Worm (Caenorhabditis elegans) whole organism, L1 larva: ENCODE measurements around the gene fzy-1.
A peak's percentile ranks its signal among the peaks of the same experiment; 100 is the strongest.

Experiments
- alr-1 ChIP-seq: fragments of 200-800 bp; sonication (Bioruptor generic); optimal IDR thresholded peaks from 2 replicates; lab custom pipeline; 2018; ENCODE audit warnings: borderline replicate concordance, mild to moderate bottlenecking, missing genetic modification characterization, missing compliant biosample characterization
- blmp-1 ChIP-seq: fragments of 150-350 bp; optimal IDR thresholded peaks from 2 replicates; lab custom pipeline; 2014; ENCODE audit warnings: missing biosample characterization, missing genetic modification characterization
- ces-1 ChIP-seq: fragments of 150-350 bp; optimal IDR thresholded peaks from 2 replicates; lab custom pipeline; 2014; ENCODE audit warnings: missing biosample characterization, missing genetic modification reagents, missing genetic modification characterization
- dpl-1 ChIP-seq, 3 experiments: fragments of 150-350 bp in 2 of 3; sonication (generic microtip) in 1 of 3; optimal IDR thresholded peaks; 2 replicates each; lab custom pipeline; 2014 to 2017; ENCODE audit warnings: missing biosample characterization in 3 of 3, missing genetic modification characterization in 3 of 3, missing genetic modification reagents in 3 of 3
- dsc-1 ChIP-seq: sonication (generic microtip); optimal IDR thresholded peaks from 2 replicates; lab custom pipeline; 2016; ENCODE audit warnings: mild to moderate bottlenecking, missing genetic modification characterization, missing compliant biosample characterization
- elt-2 ChIP-seq: sonication (generic microtip); optimal IDR thresholded peaks from 2 replicates; lab custom pipeline; 2016; ENCODE audit warnings: missing genetic modification characterization, mild to moderate bottlenecking, inconsistent platforms, missing compliant biosample characterization, missing genetic modification reagents
- elt-3 ChIP-seq, 6 experiments: fragments of 150-350 bp in 1 of 6; sonication (generic microtip); optimal IDR thresholded peaks; 2 replicates each; lab custom pipeline; 2017 to 2018; ENCODE audit warnings: missing biosample characterization in 6 of 6, missing genetic modification characterization in 6 of 6, inconsistent platforms in 1 of 6
- fkh-10 ChIP-seq: sonication (generic microtip); optimal IDR thresholded peaks from 2 replicates; lab custom pipeline; 2017; ENCODE audit warnings: missing biosample characterization, missing genetic modification reagents, missing genetic modification characterization
- irx-1 ChIP-seq: sonication (generic microtip); optimal IDR thresholded peaks from 2 replicates; lab custom pipeline; 2016; ENCODE audit warnings: missing genetic modification characterization, missing compliant biosample characterization
- isw-1 ChIP-seq: fragments of 200-800 bp; sonication (Bioruptor generic); IDR thresholded peaks from 2 replicates; pipeline ENCODE4 v1.3.6; 2022; ENCODE audit warnings: missing genetic modification characterization, missing compliant biosample characterization
- lin-14 ChIP-seq: fragments of 200-800 bp; sonication (Bioruptor generic); optimal IDR thresholded peaks from 2 replicates; lab custom pipeline; 2018; ENCODE audit warnings: mild to moderate bottlenecking, missing genetic modification characterization, moderate library complexity, missing compliant biosample characterization
- lin-15B ChIP-seq: fragments of 150-350 bp; sonication (generic microtip); optimal IDR thresholded peaks from 3 replicates; lab custom pipeline; 2014; ENCODE audit warnings: missing biosample characterization, missing genetic modification characterization
- lin-35 ChIP-seq, 2 experiments: fragments of 150-350 bp; optimal IDR thresholded peaks; 2 replicates each; lab custom pipeline; 2014; ENCODE audit warnings: missing biosample characterization in 2 of 2, missing genetic modification characterization in 2 of 2, missing genetic modification reagents in 2 of 2
- lir-3 ChIP-seq: sonication (generic microtip); optimal IDR thresholded peaks from 2 replicates; lab custom pipeline; 2016; ENCODE audit warnings: mild to moderate bottlenecking, missing genetic modification characterization, moderate library complexity, missing compliant biosample characterization; ENCODE audit not compliant: poor library complexity
- mep-1 ChIP-seq: fragments of 150-350 bp; optimal IDR thresholded peaks from 2 replicates; lab custom pipeline; 2014; ENCODE audit warnings: missing biosample characterization, missing genetic modification characterization
- nhr-11 ChIP-seq: fragments of 150-350 bp; optimal IDR thresholded peaks from 2 replicates; lab custom pipeline; 2014; ENCODE audit warnings: missing biosample characterization, missing genetic modification characterization
- nhr-237 ChIP-seq: fragments of 150-350 bp; optimal IDR thresholded peaks from 2 replicates; lab custom pipeline; 2014; ENCODE audit warnings: missing biosample characterization, missing genetic modification characterization
- nhr-71 ChIP-seq: sonication (generic microtip); optimal IDR thresholded peaks from 2 replicates; lab custom pipeline; 2016; ENCODE audit warnings: mild to moderate bottlenecking, missing genetic modification characterization, moderate library complexity, missing compliant biosample characterization
- nhr-76 ChIP-seq: sonication (generic microtip); optimal IDR thresholded peaks from 2 replicates; lab custom pipeline; 2017; ENCODE audit warnings: missing biosample characterization, missing genetic modification characterization
- nhr-77 ChIP-seq: fragments of 150-350 bp; optimal IDR thresholded peaks from 2 replicates; lab custom pipeline; 2014; ENCODE audit warnings: missing biosample characterization, missing genetic modification characterization
- nhr-85 ChIP-seq: sonication (generic microtip); peaks from one replicate; lab custom pipeline; 2016; ENCODE audit warnings: missing genetic modification characterization, inconsistent platforms, missing compliant biosample characterization
- pag-3 ChIP-seq: sonication (generic microtip); optimal IDR thresholded peaks from 2 replicates; lab custom pipeline; 2017; ENCODE audit warnings: missing genetic modification characterization, mild to moderate bottlenecking, missing compliant biosample characterization, antibody characterized with exemption, borderline replicate concordance; ENCODE audit not compliant: insufficient read depth
- pax-3 ChIP-seq: fragments of 200-800 bp; sonication (Bioruptor generic); optimal IDR thresholded peaks from 2 replicates; lab custom pipeline; 2018; ENCODE audit warnings: mild to moderate bottlenecking, missing genetic modification characterization, moderate library complexity, missing compliant biosample characterization
- pqm-1 ChIP-seq: sonication (generic microtip); optimal IDR thresholded peaks from 3 replicates; lab custom pipeline; 2017; ENCODE audit warnings: missing biosample characterization, missing genetic modification characterization
- rnt-1 ChIP-seq: sonication (generic microtip); optimal IDR thresholded peaks from 2 replicates; lab custom pipeline; 2016; ENCODE audit warnings: mild to moderate bottlenecking, missing genetic modification characterization, moderate library complexity, missing compliant biosample characterization
- snpc-4 ChIP-seq: fragments of 150-350 bp; optimal IDR thresholded peaks from 2 replicates; lab custom pipeline; 2014; ENCODE audit warnings: missing biosample characterization, missing genetic modification characterization
- snu-23 ChIP-seq: sonication (generic microtip); optimal IDR thresholded peaks from 2 replicates; lab custom pipeline; 2016; ENCODE audit warnings: missing genetic modification characterization, missing compliant biosample characterization
- sup-37 ChIP-seq: fragments of 200-800 bp; sonication (Bioruptor generic); optimal IDR thresholded peaks from 2 replicates; lab custom pipeline; 2018; ENCODE audit warnings: mild to moderate bottlenecking, missing genetic modification characterization, missing compliant biosample characterization
- swsn-7 ChIP-seq: sonication (generic microtip); optimal IDR thresholded peaks from 2 replicates; lab custom pipeline; 2016; ENCODE audit warnings: missing genetic modification characterization, missing compliant biosample characterization
- unc-130 ChIP-seq: fragments of 150-350 bp; optimal IDR thresholded peaks from 2 replicates; lab custom pipeline; 2017; ENCODE audit warnings: missing biosample characterization, missing genetic modification characterization, inconsistent platforms
- unc-98 ChIP-seq: fragments of 200-800 bp; sonication (Bioruptor generic); IDR thresholded peaks from 2 replicates; pipeline ENCODE4 v1.3.6; 2022; ENCODE audit warnings: missing genetic modification characterization, missing compliant biosample characterization
- vab-15 ChIP-seq: sonication (generic microtip); optimal IDR thresholded peaks from 2 replicates; lab custom pipeline; 2017; ENCODE audit warnings: missing genotype, mild to moderate bottlenecking, missing genetic modification characterization, missing compliant biosample characterization
- zag-1 ChIP-seq: fragments of 150-350 bp; optimal IDR thresholded peaks from 2 replicates; lab custom pipeline; 2014; ENCODE audit warnings: missing biosample characterization, missing genetic modification characterization
- ztf-11 ChIP-seq, 2 experiments: sonication (generic microtip); optimal IDR thresholded peaks; 2 replicates each; lab custom pipeline; 2016 to 2017; ENCODE audit warnings: missing genetic modification characterization in 2 of 2, missing biosample characterization in 1 of 2, missing compliant biosample characterization in 1 of 2

The fzy-1 gene

DNA sequence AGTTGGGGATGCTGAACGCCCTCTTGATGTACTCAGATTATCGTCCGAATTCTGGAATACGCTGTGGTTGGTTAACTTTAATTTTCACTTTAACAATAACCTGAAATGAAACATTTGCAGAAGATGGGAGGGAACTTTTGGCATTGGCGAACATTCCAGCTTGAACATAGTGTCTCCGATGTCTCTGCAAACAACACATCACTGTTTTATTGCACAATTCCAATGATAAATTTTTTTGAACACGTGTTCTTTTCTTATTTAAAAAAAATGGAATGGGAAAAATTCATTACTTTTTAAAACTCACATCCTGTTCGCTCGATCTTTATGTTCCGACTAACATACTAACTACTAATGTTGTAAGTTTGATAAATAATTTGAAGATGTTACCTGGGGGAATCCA lies at the start of gene fzy-1:
Gene fzy-1 (plus strand): TSS at position 301 of the 400 bp plus-strand sequence.
- no peak for TF ChIP-seq elt-2 (tag; lab: Kevin White, UChicago)
- no peak for TF ChIP-seq nhr-71 (tag; lab: Kevin White, UChicago)
- TF ChIP-seq pax-3 (tag; lab: Kevin White, UChicago): no peak
- TF ChIP-seq ces-1 (GFP tag; lab: Kevin White, UChicago): no peak
- TF ChIP-seq vab-15 (tag; lab: Kevin White, UChicago): no peak
- no peak for TF ChIP-seq nhr-11
- no peak for TF ChIP-seq snpc-4 (tag; lab: Kevin White, UChicago)
- TF ChIP-seq lin-15B (tag; lab: Kevin White, UChicago): no peak
- TF ChIP-seq isw-1 (GFP tag; lab: Robert Waterston, UW): no peak
- TF ChIP-seq nhr-77 (tag; lab: Kevin White, UChicago): no peak
- TF ChIP-seq nhr-76 (tag; lab: Kevin White, UChicago): no peak
- no peak for TF ChIP-seq irx-1 (tag; lab: Kevin White, UChicago)
- no peak for TF ChIP-seq sup-37 (GFP tag; lab: Kevin White, UChicago)
- TF ChIP-seq ztf-11 (tag; optimal IDR thresholded peaks at IDR 0.05; lab: Kevin White, UChicago): no peak
- TF ChIP-seq unc-98 (GFP tag; lab: Robert Waterston, UW): no peak
- TF ChIP-seq alr-1: no peak
- no peak for TF ChIP-seq blmp-1 (tag; lab: Kevin White, UChicago)
- TF ChIP-seq nhr-237 (tag; lab: Kevin White, UChicago): no peak

- no peak for TF ChIP-seq rnt-1 (tag; lab: Kevin White, UChicago)
- TF ChIP-seq nhr-85 (tag; lab: Kevin White, UChicago): peak; percentile 66
- TF ChIP-seq mep-1 (tag; lab: Kevin White, UChicago): no peak
- TF ChIP-seq lir-3 (tag; lab: Kevin White, UChicago): no peak
Measured at ce11 chrII:5451278-5451677, 49.3 kb upstream of the fzy-1 start.

ce11 chrII:5453547-5453946 lies 47.0 kb upstream of the fzy-1 start, which contains the start of gene dhs-5:
dhs-5 (plus strand) TSS chrII:5453847.
- TF ChIP-seq dsc-1 (tag; lab: Kevin White, UChicago) (peak; percentile 56), pqm-1 (tag; lab: Kevin White, UChicago) (no peak), pag-3 (tag; lab: Kevin White, UChicago) (no peak)

ce11 chrII:5455650-5456355 lies 44.8 kb upstream of the fzy-1 start, which contains the start of gene daz-1:
daz-1 (plus strand) TSS chrII:5456305.
- no peak for TF ChIP-seq dpl-1 (GFP tag; optimal IDR thresholded peaks at IDR 0.05; lab: Kevin White, UChicago)
- TF ChIP-seq zag-1 (tag; lab: Kevin White, UChicago): no peak
- TF ChIP-seq swsn-7 (tag; lab: Kevin White, UChicago): no peak

DNA sequence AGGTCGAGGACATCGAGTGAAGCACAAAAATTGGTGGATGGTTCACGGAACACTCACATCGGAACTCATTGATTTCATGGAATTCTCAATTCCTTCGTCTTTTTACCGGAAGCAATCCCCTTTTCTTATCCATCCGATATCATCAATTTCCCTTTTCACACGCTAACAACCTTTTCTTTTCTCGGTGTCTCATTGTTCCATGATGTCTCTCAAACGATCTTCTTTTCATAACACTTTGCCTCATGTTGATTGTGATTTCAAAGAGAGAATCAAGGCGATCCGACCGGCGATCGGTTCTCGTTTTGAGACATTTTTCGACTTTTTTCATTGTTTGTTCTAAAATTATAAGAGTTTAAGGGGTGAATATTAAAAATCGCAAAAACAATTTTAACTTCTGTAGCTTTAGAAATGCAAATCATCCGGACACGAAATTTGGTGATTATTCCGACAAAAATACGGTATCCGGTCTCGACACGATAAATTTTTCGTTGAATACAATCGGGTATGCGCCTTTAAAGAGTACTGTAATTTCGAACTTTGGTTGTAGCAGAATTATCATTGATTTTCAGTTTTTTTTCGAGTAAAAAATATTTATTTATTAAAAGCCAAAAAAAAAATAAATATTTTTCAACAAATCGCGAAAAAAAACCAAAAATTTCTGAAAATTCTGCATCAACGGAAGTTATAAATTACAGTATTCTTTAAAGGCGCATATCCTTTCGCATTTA lies 41.7 kb upstream of the fzy-1 start:
- TF ChIP-seq lin-35 (GFP tag; optimal IDR thresholded peaks at IDR 0.05; lab: Kevin White, UChicago) (no peak), snu-23 (GFP tag; lab: Kevin White, UChicago) (peak; percentile 11), blmp-1 (tag; lab: Kevin White, UChicago) (peak; percentile 99), unc-130 (tag; lab: Kevin White, UChicago) (peak; percentile 4), elt-3 (tag; optimal IDR thresholded peaks at IDR 0.05; lab: Kevin White, UChicago) (peak in 4 of 6 experiments; percentile 11 to 73 (median 32)), nhr-71 (tag; lab: Kevin White, UChicago) (peak; percentile 2), lin-14 (GFP tag; lab: Kevin White, UChicago) (peak; percentile 71), mep-1 (tag; lab: Kevin White, UChicago) (peak; percentile 5), fkh-10 (GFP tag; lab: Kevin White, UChicago) (no peak)
